Worm (Caenorhabditis elegans) whole organism, L1 larva: ENCODE measurements around the gene Y71H10B.1.
A peak's percentile ranks its signal among the peaks of the same experiment; 100 is the strongest.

Experiments
- C04F5.9 ChIP-seq: sonication (generic microtip); optimal IDR thresholded peaks from 2 replicates; lab custom pipeline; 2016; ENCODE audit warnings: missing genetic modification characterization, missing compliant biosample characterization
- F16B12.6 ChIP-seq: fragments of 150-350 bp; optimal IDR thresholded peaks from 2 replicates; lab custom pipeline; 2014; ENCODE audit warnings: missing biosample characterization, missing genetic modification characterization
- Y116A8C.19 ChIP-seq: sonication (generic microtip); optimal IDR thresholded peaks from 2 replicates; lab custom pipeline; 2016; ENCODE audit warnings: missing compliant biosample characterization, missing genetic modification characterization, borderline replicate concordance
- aly-2 ChIP-seq: fragments of 150-350 bp; optimal IDR thresholded peaks from 2 replicates; lab custom pipeline; 2014; ENCODE audit warnings: missing biosample characterization, missing genetic modification characterization
- blmp-1 ChIP-seq: fragments of 150-350 bp; optimal IDR thresholded peaks from 2 replicates; lab custom pipeline; 2014; ENCODE audit warnings: missing biosample characterization, missing genetic modification characterization
- ceh-82 ChIP-seq, 3 experiments: fragments of 150-350 bp in 1 of 3; sonication (generic microtip) in 2 of 3; optimal IDR thresholded peaks; 2 replicates each; lab custom pipeline; 2014 to 2017; ENCODE audit warnings: missing biosample characterization in 3 of 3, missing genetic modification characterization in 3 of 3
- dpl-1 ChIP-seq, 3 experiments: fragments of 150-350 bp in 2 of 3; sonication (generic microtip) in 1 of 3; optimal IDR thresholded peaks; 2 replicates each; lab custom pipeline; 2014 to 2017; ENCODE audit warnings: missing biosample characterization in 3 of 3, missing genetic modification characterization in 3 of 3, missing genetic modification reagents in 3 of 3
- dsc-1 ChIP-seq: sonication (generic microtip); optimal IDR thresholded peaks from 2 replicates; lab custom pipeline; 2016; ENCODE audit warnings: mild to moderate bottlenecking, missing genetic modification characterization, missing compliant biosample characterization
- efl-1 ChIP-seq, 4 experiments: fragments of 150-350 bp; optimal IDR thresholded peaks in 3 of 4; peaks in 1 of 4; 1 replicate in 1 of 4; 2 replicates in 3 of 4; lab custom pipeline; 2014; ENCODE audit warnings: missing biosample characterization in 2 of 4, missing genetic modification characterization in 2 of 4, missing genetic modification reagents in 2 of 4
- egl-13 ChIP-seq: sonication (generic microtip); optimal IDR thresholded peaks from 2 replicates; lab custom pipeline; 2016; ENCODE audit warnings: missing genotype, missing genetic modification reagents, missing genetic modification characterization, missing compliant biosample characterization
- egl-27 ChIP-seq, 2 experiments: fragments of 150-350 bp in 1 of 2; sonication (generic microtip); optimal IDR thresholded peaks; 3 replicates each; lab custom pipeline; 2017 to 2018; ENCODE audit warnings: missing biosample characterization in 2 of 2, missing genetic modification characterization in 2 of 2, missing genetic modification reagents in 2 of 2
- fkh-10 ChIP-seq: sonication (generic microtip); optimal IDR thresholded peaks from 2 replicates; lab custom pipeline; 2017; ENCODE audit warnings: missing biosample characterization, missing genetic modification reagents, missing genetic modification characterization
- fkh-4 ChIP-seq: sonication (generic microtip); optimal IDR thresholded peaks from 2 replicates; lab custom pipeline; 2016; ENCODE audit warnings: missing compliant biosample characterization, missing genetic modification characterization, borderline replicate concordance
- fkh-8 ChIP-seq: sonication (generic microtip); optimal IDR thresholded peaks from 2 replicates; lab custom pipeline; 2016; ENCODE audit warnings: mild to moderate bottlenecking, missing genetic modification characterization, missing compliant biosample characterization
- hpl-2 ChIP-seq: fragments of 150-350 bp; optimal IDR thresholded peaks from 2 replicates; lab custom pipeline; 2014; ENCODE audit warnings: missing biosample characterization, missing genetic modification reagents, missing genetic modification characterization
- irx-1 ChIP-seq: sonication (generic microtip); optimal IDR thresholded peaks from 2 replicates; lab custom pipeline; 2016; ENCODE audit warnings: missing genetic modification characterization, missing compliant biosample characterization
- jun-1 ChIP-seq: fragments of 150-350 bp; optimal IDR thresholded peaks from 2 replicates; lab custom pipeline; 2014; ENCODE audit warnings: missing biosample characterization, missing genetic modification reagents, missing genetic modification characterization
- lin-13 ChIP-seq: fragments of 150-350 bp; optimal IDR thresholded peaks from 2 replicates; lab custom pipeline; 2014; ENCODE audit warnings: missing biosample characterization, missing genetic modification reagents, missing genetic modification characterization
- lin-14 ChIP-seq: fragments of 200-800 bp; sonication (Bioruptor generic); optimal IDR thresholded peaks from 2 replicates; lab custom pipeline; 2018; ENCODE audit warnings: mild to moderate bottlenecking, missing genetic modification characterization, moderate library complexity, missing compliant biosample characterization
- lin-35 ChIP-seq, 2 experiments: fragments of 150-350 bp; optimal IDR thresholded peaks; 2 replicates each; lab custom pipeline; 2014; ENCODE audit warnings: missing biosample characterization in 2 of 2, missing genetic modification characterization in 2 of 2, missing genetic modification reagents in 2 of 2
- lir-3 ChIP-seq: sonication (generic microtip); optimal IDR thresholded peaks from 2 replicates; lab custom pipeline; 2016; ENCODE audit warnings: mild to moderate bottlenecking, missing genetic modification characterization, moderate library complexity, missing compliant biosample characterization; ENCODE audit not compliant: poor library complexity
- mdl-1 ChIP-seq, 2 experiments: fragments of 150-350 bp; optimal IDR thresholded peaks; 2 replicates each; lab custom pipeline; 2014 to 2017; ENCODE audit warnings: missing biosample characterization in 2 of 2, missing genetic modification characterization in 2 of 2, inconsistent platforms in 1 of 2
- mef-2 ChIP-seq: fragments of 150-350 bp; optimal IDR thresholded peaks from 2 replicates; lab custom pipeline; 2014; ENCODE audit warnings: missing biosample characterization, missing genetic modification characterization
- mep-1 ChIP-seq: fragments of 150-350 bp; optimal IDR thresholded peaks from 2 replicates; lab custom pipeline; 2014; ENCODE audit warnings: missing biosample characterization, missing genetic modification characterization
- nhr-11 ChIP-seq: fragments of 150-350 bp; optimal IDR thresholded peaks from 2 replicates; lab custom pipeline; 2014; ENCODE audit warnings: missing biosample characterization, missing genetic modification characterization
- nhr-19 ChIP-seq: fragments of 200-800 bp; sonication (Bioruptor generic); conservative IDR thresholded peaks from 2 replicates; pipeline ENCODE4 v1.3.6; 2022; ENCODE audit warnings: missing genetic modification characterization, missing compliant biosample characterization
- nhr-20 ChIP-seq: sonication (generic microtip); optimal IDR thresholded peaks from 2 replicates; lab custom pipeline; 2016; ENCODE audit warnings: mild to moderate bottlenecking, missing genetic modification characterization, missing compliant biosample characterization
- nhr-237 ChIP-seq: fragments of 150-350 bp; optimal IDR thresholded peaks from 2 replicates; lab custom pipeline; 2014; ENCODE audit warnings: missing biosample characterization, missing genetic modification characterization
- nhr-47 ChIP-seq: sonication (generic microtip); optimal IDR thresholded peaks from 2 replicates; lab custom pipeline; 2016; ENCODE audit warnings: mild to moderate bottlenecking, missing genetic modification characterization, moderate library complexity, missing compliant biosample characterization
- nhr-71 ChIP-seq: sonication (generic microtip); optimal IDR thresholded peaks from 2 replicates; lab custom pipeline; 2016; ENCODE audit warnings: mild to moderate bottlenecking, missing genetic modification characterization, moderate library complexity, missing compliant biosample characterization
- nhr-76 ChIP-seq: sonication (generic microtip); optimal IDR thresholded peaks from 2 replicates; lab custom pipeline; 2017; ENCODE audit warnings: missing biosample characterization, missing genetic modification characterization
- nhr-85 ChIP-seq: sonication (generic microtip); peaks from one replicate; lab custom pipeline; 2016; ENCODE audit warnings: missing genetic modification characterization, inconsistent platforms, missing compliant biosample characterization
- nhr-90 ChIP-seq: sonication (generic microtip); optimal IDR thresholded peaks from 2 replicates; lab custom pipeline; 2016; ENCODE audit warnings: mild to moderate bottlenecking, missing genetic modification characterization, missing compliant biosample characterization; ENCODE audit not compliant: poor library complexity
- pqm-1 ChIP-seq: sonication (generic microtip); optimal IDR thresholded peaks from 3 replicates; lab custom pipeline; 2017; ENCODE audit warnings: missing biosample characterization, missing genetic modification characterization
- rnt-1 ChIP-seq: sonication (generic microtip); optimal IDR thresholded peaks from 2 replicates; lab custom pipeline; 2016; ENCODE audit warnings: mild to moderate bottlenecking, missing genetic modification characterization, moderate library complexity, missing compliant biosample characterization
- snu-23 ChIP-seq: sonication (generic microtip); optimal IDR thresholded peaks from 2 replicates; lab custom pipeline; 2016; ENCODE audit warnings: missing genetic modification characterization, missing compliant biosample characterization
- sptf-1 ChIP-seq: fragments of 150-350 bp; optimal IDR thresholded peaks from 2 replicates; lab custom pipeline; 2014; ENCODE audit warnings: missing biosample characterization, missing genetic modification characterization
- swsn-7 ChIP-seq: sonication (generic microtip); optimal IDR thresholded peaks from 2 replicates; lab custom pipeline; 2016; ENCODE audit warnings: missing genetic modification characterization, missing compliant biosample characterization
- tbx-2 ChIP-seq: sonication (generic microtip); optimal IDR thresholded peaks from 2 replicates; lab custom pipeline; 2016; ENCODE audit warnings: missing genetic modification characterization, missing compliant biosample characterization
- unc-130 ChIP-seq: fragments of 150-350 bp; optimal IDR thresholded peaks from 2 replicates; lab custom pipeline; 2017; ENCODE audit warnings: missing biosample characterization, missing genetic modification characterization, inconsistent platforms
- unc-62 ChIP-seq: fragments of 150-350 bp; optimal IDR thresholded peaks from 2 replicates; lab custom pipeline; 2014; ENCODE audit warnings: missing biosample characterization, missing genetic modification reagents, missing genetic modification characterization
- unc-86 ChIP-seq: sonication (generic microtip); optimal IDR thresholded peaks from 2 replicates; lab custom pipeline; 2016; ENCODE audit warnings: missing genetic modification characterization, missing compliant biosample characterization
- vab-15 ChIP-seq: sonication (generic microtip); optimal IDR thresholded peaks from 2 replicates; lab custom pipeline; 2017; ENCODE audit warnings: missing genotype, mild to moderate bottlenecking, missing genetic modification characterization, missing compliant biosample characterization
- xbp-1 ChIP-seq: sonication (generic microtip); optimal IDR thresholded peaks from 2 replicates; lab custom pipeline; 2016; ENCODE audit warnings: missing genetic modification characterization, missing compliant biosample characterization

Gene Y71H10B.1

DNA sequence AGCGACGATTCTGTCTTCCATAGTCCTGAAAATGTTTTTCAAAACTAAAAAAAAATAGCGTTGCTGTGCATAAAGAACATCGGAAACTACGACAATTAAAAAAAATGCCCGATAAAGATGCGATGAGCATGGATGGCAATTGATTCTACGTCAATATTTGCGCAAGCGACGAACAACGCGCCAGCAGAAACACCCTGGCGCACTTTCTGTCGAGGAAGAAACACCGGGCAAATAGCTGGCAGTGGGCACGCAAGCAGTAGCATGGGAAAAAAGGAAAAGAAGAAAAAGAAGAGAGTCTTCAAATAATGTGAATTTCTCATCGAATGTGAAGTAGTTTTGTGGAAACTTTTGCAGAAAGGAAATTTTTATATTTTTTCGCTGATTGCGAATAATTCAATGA, 30.5 kb downstream of the Y71H10B.1 start, which contains the start of gene C14A11.9 (continued):
- TF ChIP-seq jun-1 (peak; percentile 92), hpl-2 (GFP tag; lab: Kevin White, UChicago) (peak; percentile 72), aly-2 (peak; percentile 76), efl-1 (optimal IDR thresholded peaks at IDR 0.05; lab: Kevin White, UChicago) (peak; percentile 71 to 79), efl-1 (GFP tag; optimal IDR thresholded peaks at IDR 0.05 in 1 of 2; lab: Kevin White, UChicago) (peak; percentile 70 to 98), sptf-1 (tag; lab: Kevin White, UChicago) (no peak)

DNA sequence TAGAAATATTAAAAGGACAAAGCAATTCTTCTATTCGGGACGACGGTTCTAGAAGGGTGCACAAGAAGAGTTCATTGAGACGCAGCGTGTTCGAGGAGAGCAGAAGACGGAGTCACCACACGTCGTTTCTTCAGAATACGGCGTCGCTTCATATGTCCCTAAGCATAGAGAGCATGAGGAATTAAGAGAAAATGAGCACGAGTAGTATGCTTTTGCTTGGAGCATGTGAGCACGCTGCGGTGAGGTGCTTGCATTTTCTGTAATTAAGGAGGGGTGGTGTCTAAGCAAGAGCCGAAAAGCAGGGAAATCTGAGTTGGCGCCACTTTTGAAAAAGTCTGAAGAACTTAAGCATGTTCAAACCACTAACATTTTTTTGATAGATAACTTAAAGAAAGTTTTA, 32.7 kb downstream of the Y71H10B.1 start, which contains the start of gene C14A11.5:
Gene C14A11.5 (minus strand): TSS at position 139 of the 400 bp plus-strand sequence.
- TF ChIP-seq lin-35 (GFP tag; optimal IDR thresholded peaks at IDR 0.05; lab: Kevin White, UChicago) = peak in 1 of 2 experiments; percentile 12
- no peak for TF ChIP-seq nhr-11
- peak; percentile 66 for TF ChIP-seq nhr-47
- no peak for TF ChIP-seq efl-1 (optimal IDR thresholded peaks at IDR 0.05; lab: Kevin White, UChicago)
- peak in 1 of 2 experiments; percentile 12 for TF ChIP-seq efl-1 (GFP tag; optimal IDR thresholded peaks at IDR 0.05 in 1 of 2; lab: Kevin White, UChicago)
- peak; percentile 13 for TF ChIP-seq dsc-1 (tag; lab: Kevin White, UChicago)
- TF ChIP-seq mef-2 (tag; lab: Kevin White, UChicago) = no peak
- TF ChIP-seq unc-62 (GFP tag; lab: Kevin White, UChicago) = no peak
- peak in 1 of 3 experiments; percentile 32 for TF ChIP-seq ceh-82 (tag; optimal IDR thresholded peaks at IDR 0.05; lab: Kevin White, UChicago)
- peak; percentile 65 for TF ChIP-seq nhr-71
- peak; percentile 53 for TF ChIP-seq unc-86 (tag; lab: Kevin White, UChicago)
- peak; percentile 51 for TF ChIP-seq egl-13
- peak; percentile 72 for TF ChIP-seq lin-14 (GFP tag; lab: Kevin White, UChicago)
- no peak for TF ChIP-seq mep-1 (tag; lab: Kevin White, UChicago)
- TF ChIP-seq swsn-7 (tag; lab: Kevin White, UChicago) = peak; percentile 29
- no peak for TF ChIP-seq egl-27 (tag; optimal IDR thresholded peaks at IDR 0.05; lab: Kevin White, UChicago)
- TF ChIP-seq nhr-20 (tag; lab: Kevin White, UChicago) = no peak
- TF ChIP-seq lin-13 = no peak
- TF ChIP-seq pqm-1 (tag; lab: Kevin White, UChicago) = no peak
- no peak for TF ChIP-seq dpl-1 (GFP tag; optimal IDR thresholded peaks at IDR 0.05; lab: Kevin White, UChicago)
- TF ChIP-seq xbp-1 (tag; lab: Kevin White, UChicago) = peak; percentile 4
- TF ChIP-seq fkh-10 = peak; percentile 32
- TF ChIP-seq fkh-8 (tag; lab: Kevin White, UChicago) = peak; percentile 94
- no peak for TF ChIP-seq nhr-90 (tag; lab: Kevin White, UChicago)
- TF ChIP-seq nhr-76 (tag; lab: Kevin White, UChicago) = no peak
- no peak for TF ChIP-seq hpl-2 (GFP tag; lab: Kevin White, UChicago)
- TF ChIP-seq C04F5.9 (tag; lab: Kevin White, UChicago) = no peak

DNA sequence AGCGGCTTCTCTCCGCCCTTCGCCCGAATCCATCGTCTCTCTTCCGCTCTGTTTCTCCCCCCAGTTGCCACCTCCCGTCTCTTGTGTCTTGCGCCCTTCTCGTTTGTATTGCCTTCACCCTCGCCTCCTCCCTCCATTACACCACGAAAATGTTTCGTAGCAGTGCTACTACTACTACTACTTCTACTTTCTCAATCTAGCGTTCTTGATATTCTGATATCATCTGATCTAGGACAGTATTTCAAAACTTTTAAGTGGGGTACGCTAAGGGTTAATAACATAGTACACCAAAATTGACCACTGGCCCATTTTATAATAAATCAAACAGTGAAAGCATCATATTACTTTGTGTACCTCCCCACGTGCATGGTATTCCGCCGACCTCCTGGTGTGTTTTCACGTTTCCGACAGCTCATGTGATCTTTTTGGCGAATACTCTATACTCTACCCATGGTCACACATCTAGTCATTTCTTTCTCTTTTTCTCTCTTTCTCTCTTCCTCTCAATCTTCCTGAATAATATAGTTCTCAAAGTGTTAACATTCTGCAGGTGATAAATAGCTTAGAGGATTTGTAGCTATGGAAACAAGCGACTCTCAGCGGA, 37.4 kb downstream of the Y71H10B.1 start, which contains the start of gene C14A11.2:
Gene C14A11.2 (plus strand): TSS at position 551 of the 604 bp plus-strand sequence.
- TF ChIP-seq lin-35 (GFP tag; optimal IDR thresholded peaks at IDR 0.05; lab: Kevin White, UChicago) (peak; percentile 12 to 79), nhr-85 (tag; lab: Kevin White, UChicago) (peak; percentile 71), ceh-82 (tag; optimal IDR thresholded peaks at IDR 0.05; lab: Kevin White, UChicago) (peak in 1 of 3 experiments; percentile 10), nhr-237 (no peak), mep-1 (tag; lab: Kevin White, UChicago) (peak; percentile 43), dsc-1 (tag; lab: Kevin White, UChicago) (peak; percentile 15), unc-130 (tag; lab: Kevin White, UChicago) (peak; percentile 33), fkh-4 (no peak), blmp-1 (tag; lab: Kevin White, UChicago) (peak; percentile 78), nhr-47 (peak; percentile 63), irx-1 (tag; lab: Kevin White, UChicago) (peak; percentile 63), nhr-90 (tag; lab: Kevin White, UChicago) (peak; percentile 50), vab-15 (tag; lab: Kevin White, UChicago) (peak; percentile 63), Y116A8C.19 (tag; lab: Kevin White, UChicago) (no peak), rnt-1 (tag; lab: Kevin White, UChicago) (peak; percentile 35), efl-1 (optimal IDR thresholded peaks at IDR 0.05; lab: Kevin White, UChicago) (no peak), efl-1 (GFP tag; optimal IDR thresholded peaks at IDR 0.05 in 1 of 2; lab: Kevin White, UChicago) (peak in 1 of 2 experiments; percentile 95), nhr-20 (tag; lab: Kevin White, UChicago) (peak; percentile 84), fkh-8 (tag; lab: Kevin White, UChicago) (peak; percentile 65), F16B12.6 (tag; lab: Kevin White, UChicago) (no peak), lin-14 (GFP tag; lab: Kevin White, UChicago) (peak; percentile 70), snu-23 (GFP tag; lab: Kevin White, UChicago) (peak; percentile 69), nhr-19 (GFP tag; lab: Robert Waterston, UW) (peak; percentile 43), tbx-2 (tag; lab: Kevin White, UChicago) (no peak), mdl-1 (tag; optimal IDR thresholded peaks at IDR 0.05; lab: Kevin White, UChicago) (peak in 1 of 2 experiments; percentile 90), lir-3 (peak; percentile 57), dpl-1 (GFP tag; optimal IDR thresholded peaks at IDR 0.05; lab: Kevin White, UChicago) (peak in 1 of 3 experiments; percentile 21), egl-13 (peak; percentile 18), swsn-7 (tag; lab: Kevin White, UChicago) (peak; percentile 22)
